Fruit fly (Drosophila melanogaster) whole organism, pupa: ENCODE results near the gene Fad2.

Source experiments
- CG17806 ChIP-seq: fragments of 200-800 bp; sonication (Bioruptor generic); optimal IDR thresholded peaks from 2 replicates; lab custom pipeline; 2018; ENCODE audit warnings: missing biosample characterization, mild to moderate bottlenecking, missing genetic modification characterization, moderate library complexity
- CG4496 ChIP-seq: fragments of 200-800 bp; sonication (Bioruptor generic); IDR thresholded peaks from 3 replicates; pipeline ENCODE4 v1.3.6; 2022; ENCODE audit warnings: missing biosample characterization, missing genetic modification characterization
- rn ChIP-seq: fragments of 200-800 bp; sonication (Bioruptor generic); IDR thresholded peaks from 2 replicates; pipeline ENCODE4 v1.3.6; 2022; ENCODE audit warnings: missing biosample characterization, missing genetic modification characterization

DNA sequence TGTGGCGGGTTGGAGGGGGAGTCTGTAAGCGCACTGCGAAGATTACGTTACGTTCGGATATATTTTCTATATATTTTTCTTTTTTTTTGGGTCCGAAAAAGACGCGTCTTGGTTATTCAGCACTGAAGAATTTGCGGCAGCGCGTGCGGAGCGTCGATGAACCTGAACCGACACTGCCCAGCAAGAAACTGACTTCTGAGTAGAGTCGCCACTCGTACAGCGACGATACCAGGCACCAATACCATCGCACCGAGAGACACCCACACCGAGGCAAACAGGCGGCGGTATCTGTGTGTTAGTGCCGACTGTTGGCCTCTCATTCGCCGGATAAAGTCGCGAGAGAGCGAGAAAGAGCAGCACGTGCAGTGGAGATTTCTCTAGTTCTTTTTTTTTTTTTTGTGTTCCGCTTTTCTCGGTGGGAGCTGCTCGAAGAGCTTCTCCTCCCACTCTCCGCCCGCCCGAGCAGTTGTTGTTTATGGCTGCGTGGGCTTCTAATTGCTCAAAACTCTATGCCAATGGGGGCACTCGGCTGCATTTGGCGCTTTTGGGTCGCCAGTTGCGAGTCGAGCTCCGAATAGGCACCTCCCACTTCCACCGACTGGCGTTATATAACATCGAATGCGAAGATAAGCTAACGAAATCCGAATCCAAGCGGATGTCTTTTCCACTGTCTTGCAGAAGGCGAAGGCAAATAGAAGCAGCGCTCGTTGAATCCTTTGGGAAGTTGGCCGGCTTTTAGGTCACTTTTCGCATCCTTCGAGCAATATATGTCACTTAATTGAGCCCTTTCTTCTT lies 14.1 kb upstream of the Fad2 start, which contains the start of gene klu:
- TF ChIP-seq CG17806 (tag; lab: Kevin White, UChicago) (peak; percentile 27), rn (GFP tag; lab: Robert Waterston, UW) (peak; percentile 28; the same call in 1 of the 2 replicates), CG4496 (GFP tag; lab: Robert Waterston, UW) (peak; percentile 90)
